Fruit fly (Drosophila melanogaster) whole organism, pupa: Measurements from ENCODE around the gene CG15144.

Source experiments
- CG14655 ChIP-seq: fragments of 200-800 bp; sonication (Bioruptor generic); optimal IDR thresholded peaks from 3 replicates; lab custom pipeline; 2017; ENCODE audit warnings: mild to moderate bottlenecking, missing biosample characterization, missing genetic modification reagents, missing genetic modification characterization
- CG15710 ChIP-seq: fragments of 200-800 bp; sonication (Bioruptor generic); optimal IDR thresholded peaks from 2 replicates; lab custom pipeline; 2018; ENCODE audit warnings: missing biosample characterization, mild to moderate bottlenecking, missing genetic modification characterization, moderate library complexity
- CG32121 ChIP-seq: fragments of 200-800 bp; sonication (Bioruptor generic); IDR thresholded peaks from 2 replicates; pipeline ENCODE4 v1.3.6; 2022; ENCODE audit warnings: missing biosample characterization, missing genetic modification characterization
- CG4496 ChIP-seq: fragments of 200-800 bp; sonication (Bioruptor generic); IDR thresholded peaks from 3 replicates; pipeline ENCODE4 v1.3.6; 2022; ENCODE audit warnings: missing biosample characterization, missing genetic modification characterization
- CG8159 ChIP-seq: fragments of 200-800 bp; sonication (Bioruptor generic); optimal IDR thresholded peaks from 3 replicates; lab custom pipeline; 2018; ENCODE audit warnings: missing biosample characterization, mild to moderate bottlenecking, missing genetic modification characterization, moderate library complexity
- CG9948 ChIP-seq: fragments of 200-800 bp; sonication (Bioruptor generic); optimal IDR thresholded peaks from 2 replicates; lab custom pipeline; 2018; ENCODE audit warnings: missing biosample characterization, mild to moderate bottlenecking, missing genetic modification characterization, moderate library complexity
- D1 ChIP-seq: fragments of 200-800 bp; sonication (Bioruptor generic); optimal IDR thresholded peaks from 2 replicates; lab custom pipeline; 2018; ENCODE audit warnings: missing biosample characterization, mild to moderate bottlenecking, missing genetic modification characterization, moderate library complexity
- EcR ChIP-seq: fragments of 200-800 bp; sonication (Bioruptor generic); optimal IDR thresholded peaks from 3 replicates; lab custom pipeline; 2019; ENCODE audit warnings: missing biosample characterization, missing genetic modification characterization, mild to moderate bottlenecking, moderate library complexity, missing genetic modification reagents
- Pif1B ChIP-seq: fragments of 200-800 bp; sonication (Bioruptor generic); optimal IDR thresholded peaks from 3 replicates; lab custom pipeline; 2016; ENCODE audit warnings: missing biosample characterization, missing genetic modification characterization
- Snoo ChIP-seq: fragments of 200-800 bp; sonication (Bioruptor generic); optimal IDR thresholded peaks from 3 replicates; lab custom pipeline; 2017; ENCODE audit warnings: missing biosample characterization, mild to moderate bottlenecking, missing genetic modification characterization, inconsistent platforms
- gl ChIP-seq: fragments of 200-800 bp; sonication (Bioruptor generic); optimal IDR thresholded peaks from 2 replicates; lab custom pipeline; 2018; ENCODE audit warnings: missing biosample characterization, mild to moderate bottlenecking, missing genetic modification characterization

DNA sequence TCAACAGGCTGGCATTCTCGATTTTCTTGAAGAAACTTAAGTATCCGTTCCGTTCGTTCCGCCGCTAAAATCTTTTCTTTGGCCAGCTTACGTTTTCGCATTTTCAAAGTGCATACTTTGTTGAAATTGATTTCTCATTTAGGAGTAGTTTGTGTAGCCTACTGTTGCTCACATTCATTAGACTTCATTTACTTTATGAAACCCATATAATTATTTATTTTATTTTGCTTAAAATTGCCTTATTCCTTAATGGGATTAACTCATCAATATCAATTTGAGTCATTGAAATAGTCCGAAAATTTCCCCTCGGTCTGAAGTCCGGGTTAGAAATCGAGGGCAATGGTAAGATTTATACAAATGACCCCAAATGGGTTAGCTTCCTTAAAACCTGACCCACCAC is 3.2 kb upstream of the CG15144 start, which contains the start of gene CG15145:
- TF ChIP-seq CG9948 (tag; lab: Kevin White, UChicago) (no peak), Pif1B (GFP tag; lab: Kevin White, UChicago) (no peak), Snoo (tag; lab: Kevin White, UChicago) (no peak), CG4496 (GFP tag; lab: Robert Waterston, UW) (no peak), CG15710 (tag; lab: Kevin White, UChicago) (no peak), D1 (tag; lab: Kevin White, UChicago) (no peak), CG14655 (GFP tag; lab: Kevin White, UChicago) (no peak), CG32121 (no peak), CG8159 (tag; lab: Kevin White, UChicago) (no peak), EcR (GFP tag; lab: Kevin White, UChicago) (no peak), gl (tag; lab: Kevin White, UChicago) (no peak)
